Fruit fly (Drosophila melanogaster): Measurements from ENCODE around the gene CG18577.
A peak's percentile ranks its signal among the peaks of the same experiment; 100 is the strongest.

The CG18577 gene

DNA sequence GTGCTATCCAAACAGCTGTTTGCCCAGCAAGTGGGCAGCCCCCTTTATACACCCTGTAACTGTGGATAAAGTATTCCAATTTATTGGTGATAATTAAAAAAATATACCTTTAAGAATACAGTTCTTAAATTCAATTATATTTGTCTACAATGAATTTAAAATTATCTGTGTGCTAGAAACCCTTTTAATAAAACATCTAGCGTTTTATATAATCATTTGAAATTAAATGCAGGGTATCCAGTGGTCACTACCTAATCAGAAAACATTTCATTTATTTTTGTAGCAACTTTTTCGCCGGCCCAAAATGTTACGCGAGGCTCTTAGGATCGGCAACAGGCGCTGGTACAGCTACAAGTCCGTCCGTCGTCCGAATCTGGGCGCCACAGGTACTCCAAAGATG lies 30.6 kb downstream of the CG18577 start, which contains the start of gene CG17726 (continued):
- TF ChIP-seq fd85E (GFP tag; optimal IDR thresholded peaks at IDR 0.05) (no peak), CG15336 (GFP tag; IDR thresholded peaks at IDR 0.05) (peak; percentile 99), Eip93F (GFP tag; optimal IDR thresholded peaks at IDR 0.05) (peak; percentile 76), CG10669 (GFP tag; optimal IDR thresholded peaks at IDR 0.05) (peak; percentile 94), CG9139 (GFP tag; optimal IDR thresholded peaks at IDR 0.05) (peak; percentile 94), CG11294 (GFP tag; IDR thresholded peaks at IDR 0.05) (peak; percentile 95), CG3032 (tag; optimal IDR thresholded peaks at IDR 0.05) (peak; percentile 98), dac (GFP tag; optimal IDR thresholded peaks at IDR 0.05) (peak; percentile 71), ss (GFP tag; optimal IDR thresholded peaks at IDR 0.05) (peak in 1 of 2 experiments; percentile 96), net (GFP tag; optimal IDR thresholded peaks at IDR 0.05) (peak; percentile 96), esn (GFP tag; optimal IDR thresholded peaks at IDR 0.05) (peak; percentile 98), Hr38 (GFP tag; optimal IDR thresholded peaks at IDR 0.05) (no peak), lz (GFP tag; optimal IDR thresholded peaks at IDR 0.05) (peak; percentile 97), Smox (GFP tag; optimal IDR thresholded peaks at IDR 0.05) (peak; percentile 97), CG6276 (GFP tag; optimal IDR thresholded peaks at IDR 0.05) (no peak)

DNA sequence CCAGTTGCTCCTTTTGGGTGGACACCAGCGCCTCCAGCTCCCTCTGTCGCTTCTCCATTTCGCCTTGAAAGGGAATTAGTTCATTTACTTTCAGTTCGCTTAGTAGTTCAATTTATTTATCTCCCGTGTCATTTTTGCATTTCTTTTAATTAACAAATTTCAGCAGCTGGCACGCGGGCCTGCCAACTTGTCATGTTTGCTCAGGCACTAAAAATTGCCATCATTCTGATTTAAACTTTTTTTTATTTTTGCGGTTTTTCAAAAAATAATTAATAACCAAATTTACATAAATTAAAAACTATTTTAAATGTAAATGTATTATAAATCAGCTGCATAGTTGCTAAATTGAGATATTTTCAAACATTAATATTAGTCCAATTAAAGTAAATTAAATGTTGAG lies 34.5 kb downstream of the CG18577 start, which contains the start of gene GCC88:
Gene GCC88 (minus strand): TSS at position 209 of the 400 bp plus-strand sequence.
- TF ChIP-seq CG9139 (GFP tag; optimal IDR thresholded peaks at IDR 0.05), result no peak
- TF ChIP-seq CG6808 (GFP tag; optimal IDR thresholded peaks at IDR 0.05), result no peak
- no peak for TF ChIP-seq Blimp-1 (GFP tag; optimal IDR thresholded peaks at IDR 0.05)
- no peak for TF ChIP-seq vri (GFP tag; optimal IDR thresholded peaks at IDR 0.05)
- TF ChIP-seq CG8119 (GFP tag; IDR thresholded peaks at IDR 0.05), result no peak
- TF ChIP-seq CG10669 (GFP tag; optimal IDR thresholded peaks at IDR 0.05), result no peak
- no peak for TF ChIP-seq Gug (GFP tag; IDR thresholded peaks at IDR 0.05)
- TF ChIP-seq CG16779 (tag; optimal IDR thresholded peaks at IDR 0.05), result no peak
- no peak for TF ChIP-seq fd85E (GFP tag; optimal IDR thresholded peaks at IDR 0.05)
- no peak for TF ChIP-seq CG15336 (GFP tag; IDR thresholded peaks at IDR 0.05)
- no peak for TF ChIP-seq CG4318 (GFP tag; optimal IDR thresholded peaks at IDR 0.05)
- no peak for TF ChIP-seq CG11294 (GFP tag; IDR thresholded peaks at IDR 0.05)
- TF ChIP-seq CG8319 (GFP tag; optimal IDR thresholded peaks at IDR 0.05), result no peak
- no peak for TF ChIP-seq Lpt (GFP tag; optimal IDR thresholded peaks at IDR 0.05)
- TF ChIP-seq fd59A (GFP tag; optimal IDR thresholded peaks at IDR 0.05), result no peak
- no peak for TF ChIP-seq CG1621 (tag; optimal IDR thresholded peaks at IDR 0.05)
- no peak for TF ChIP-seq CG6792 (GFP tag; optimal IDR thresholded peaks at IDR 0.05)
- no peak for TF ChIP-seq CG3919 (GFP tag; optimal IDR thresholded peaks at IDR 0.05)

DNA sequence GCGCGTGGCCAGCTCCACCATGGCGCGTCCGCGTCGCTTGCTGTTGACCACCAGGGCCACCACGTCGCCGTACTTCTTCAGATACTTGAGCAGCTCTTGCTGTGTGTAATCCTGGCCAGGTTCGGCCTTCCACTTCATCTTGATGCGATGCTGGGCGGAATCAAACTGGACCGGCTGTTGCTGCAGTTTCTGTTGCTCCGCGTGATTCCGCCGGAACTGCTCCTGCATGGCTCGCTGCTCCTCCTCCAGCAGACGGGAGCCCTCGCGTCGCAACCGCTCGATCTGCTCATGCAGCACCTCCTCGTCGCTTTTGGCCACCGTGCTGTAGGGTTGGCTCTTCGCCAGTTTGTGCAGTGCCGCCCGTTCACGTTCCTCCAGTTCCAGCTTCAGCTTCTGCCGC lies 35.1 kb downstream of the CG18577 start:
- TF ChIP-seq svp (GFP tag) (no peak), Lpt (GFP tag; optimal IDR thresholded peaks at IDR 0.05) (no peak), ss (GFP tag; optimal IDR thresholded peaks at IDR 0.05) (no peak), CG1621 (tag; optimal IDR thresholded peaks at IDR 0.05) (no peak)

DNA sequence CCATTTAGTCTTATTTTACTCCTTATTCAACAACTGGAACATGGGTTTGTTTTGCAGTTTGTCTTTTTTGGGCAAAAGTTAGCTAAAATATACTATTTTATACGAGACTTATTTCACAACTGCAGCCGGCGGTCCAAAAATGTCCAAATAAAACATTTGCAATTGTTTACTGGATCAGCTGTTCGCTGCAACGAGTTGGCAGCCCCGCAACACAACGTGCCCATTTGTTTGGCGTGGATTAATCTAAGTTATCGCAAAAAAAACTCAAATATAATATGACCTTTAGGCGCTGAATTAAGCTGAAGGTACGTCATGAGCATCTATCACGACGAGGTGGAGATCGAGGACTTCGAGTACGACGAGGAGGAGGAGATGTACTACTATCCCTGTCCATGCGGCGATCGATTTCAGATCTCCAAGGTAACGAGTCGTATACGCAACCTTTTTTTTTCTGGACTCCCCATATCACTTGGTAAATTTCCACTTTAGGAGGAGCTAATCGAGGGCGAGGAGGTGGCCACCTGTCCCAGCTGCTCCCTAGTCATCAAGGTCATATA lies 35.9 kb downstream of the CG18577 start, which contains the start of the genes CG17187 and Dph3:
Gene CG17187 (minus strand): TSS at position 175 of the 557 bp plus-strand sequence.
Gene Dph3 (plus strand): TSS at position 208 of the 557 bp plus-strand sequence.
- TF ChIP-seq CG6808 (GFP tag; optimal IDR thresholded peaks at IDR 0.05) (no peak), CG6276 (GFP tag; optimal IDR thresholded peaks at IDR 0.05) (no peak), pdm3 (GFP tag; optimal IDR thresholded peaks at IDR 0.05) (no peak), Eip78C (GFP tag) (no peak), CG9139 (GFP tag; optimal IDR thresholded peaks at IDR 0.05) (no peak), CG8319 (GFP tag; optimal IDR thresholded peaks at IDR 0.05) (no peak), svp (GFP tag) (no peak), dsx (GFP tag; optimal IDR thresholded peaks at IDR 0.05; ENCODE audit: poor library complexity, severe bottlenecking) (no peak), CG10631 (GFP tag; optimal IDR thresholded peaks at IDR 0.05) (no peak), CG11294 (GFP tag; IDR thresholded peaks at IDR 0.05) (no peak), CG11902 (GFP tag; optimal IDR thresholded peaks at IDR 0.05) (no peak), CG16779 (tag; optimal IDR thresholded peaks at IDR 0.05) (no peak), OdsH (GFP tag; optimal IDR thresholded peaks at IDR 0.05) (no peak), CG32006 (GFP tag; optimal IDR thresholded peaks at IDR 0.05) (no peak)

Measured in whole organism, prepupa.